Worm (Caenorhabditis elegans) whole organism, L2 larva: ENCODE data around the gene sra-2.

Experiments
- C34F6.9 ChIP-seq: fragments of 150-350 bp; optimal IDR thresholded peaks from 2 replicates; lab custom pipeline; 2014; ENCODE audit warnings: missing biosample characterization, missing genetic modification characterization
- F13H6.1 ChIP-seq: sonication (generic microtip); optimal IDR thresholded peaks from 2 replicates; lab custom pipeline; 2016; ENCODE audit warnings: missing genetic modification characterization, missing compliant biosample characterization
- R02D3.7 ChIP-seq: fragments of 150-350 bp; optimal IDR thresholded peaks from 2 replicates; lab custom pipeline; 2014; ENCODE audit warnings: missing biosample characterization, missing genetic modification characterization
- Y55F3AM.14 ChIP-seq: fragments of 200-800 bp; sonication (Bioruptor generic); optimal IDR thresholded peaks from 2 replicates; lab custom pipeline; 2018; ENCODE audit warnings: mild to moderate bottlenecking, missing genetic modification characterization, missing compliant biosample characterization
- ZK546.5 ChIP-seq: sonication (generic microtip); optimal IDR thresholded peaks from 2 replicates; lab custom pipeline; 2017; ENCODE audit warnings: missing biosample characterization, missing genetic modification characterization
- ama-1 ChIP-seq: fragments of 150-350 bp; optimal IDR thresholded peaks from 2 replicates; lab custom pipeline; 2018; ENCODE audit warnings: inconsistent platforms
- ceh-16 ChIP-seq: fragments of 150-350 bp; optimal IDR thresholded peaks from 2 replicates; lab custom pipeline; 2014; ENCODE audit warnings: missing biosample characterization, missing genetic modification characterization
- ceh-82 ChIP-seq: fragments of 150-350 bp; optimal IDR thresholded peaks from 2 replicates; lab custom pipeline; 2014; ENCODE audit warnings: missing biosample characterization, missing genetic modification characterization
- crh-2 ChIP-seq: sonication (generic microtip); optimal IDR thresholded peaks from 2 replicates; lab custom pipeline; 2017; ENCODE audit warnings: missing biosample characterization, missing genetic modification characterization
- dmd-4 ChIP-seq: sonication (generic microtip); optimal IDR thresholded peaks from 2 replicates; lab custom pipeline; 2017; ENCODE audit warnings: missing biosample characterization, missing genetic modification characterization
- egl-27 ChIP-seq: sonication (generic microtip); optimal IDR thresholded peaks from 3 replicates; lab custom pipeline; 2017; ENCODE audit warnings: missing biosample characterization, missing genetic modification reagents, missing genetic modification characterization
- elt-1 ChIP-seq: fragments of 150-350 bp; optimal IDR thresholded peaks from 2 replicates; lab custom pipeline; 2014; ENCODE audit warnings: missing biosample characterization, missing genetic modification characterization
- elt-3 ChIP-seq: sonication (generic microtip); optimal IDR thresholded peaks from 2 replicates; lab custom pipeline; 2017; ENCODE audit warnings: missing biosample characterization, missing genetic modification characterization
- fos-1 ChIP-seq: fragments of 150-350 bp; optimal IDR thresholded peaks from 2 replicates; lab custom pipeline; 2014; ENCODE audit warnings: missing biosample characterization, missing genetic modification characterization
- gmeb-1 ChIP-seq: fragments of 150-350 bp; optimal IDR thresholded peaks from 2 replicates; lab custom pipeline; 2014; ENCODE audit warnings: missing biosample characterization, missing genetic modification characterization
- lin-11 ChIP-seq: fragments of 150-350 bp; sonication (generic microtip); optimal IDR thresholded peaks from 2 replicates; lab custom pipeline; 2014; ENCODE audit warnings: missing biosample characterization, missing genetic modification characterization, inconsistent platforms, mixed read lengths
- lin-13 ChIP-seq: fragments of 150-350 bp; optimal IDR thresholded peaks from 2 replicates; lab custom pipeline; 2014; ENCODE audit warnings: missing biosample characterization, missing genetic modification reagents, missing genetic modification characterization
- lin-39 ChIP-seq: fragments of 150-350 bp; optimal IDR thresholded peaks from 2 replicates; lab custom pipeline; 2014; ENCODE audit warnings: missing biosample characterization, missing genetic modification reagents, missing genetic modification characterization
- lsy-2 ChIP-seq, 2 experiments: fragments of 150-350 bp in 1 of 2; sonication (generic microtip) in 1 of 2; optimal IDR thresholded peaks; 2 replicates each; lab custom pipeline; 2014 to 2017; ENCODE audit warnings: missing biosample characterization in 2 of 2, missing genetic modification characterization in 2 of 2
- mab-5 ChIP-seq: fragments of 150-350 bp; optimal IDR thresholded peaks from 2 replicates; lab custom pipeline; 2014; ENCODE audit warnings: missing biosample characterization, missing genetic modification characterization
- mbf-1 ChIP-seq: sonication (generic microtip); optimal IDR thresholded peaks from 2 replicates; lab custom pipeline; 2017; ENCODE audit warnings: missing biosample characterization, missing genetic modification characterization
- mdl-1 ChIP-seq, 2 experiments: fragments of 150-350 bp in 1 of 2; sonication (generic microtip) in 1 of 2; optimal IDR thresholded peaks; 2 replicates each; lab custom pipeline; 2017; ENCODE audit warnings: missing biosample characterization in 2 of 2, missing genetic modification characterization in 2 of 2
- nhr-10 ChIP-seq: sonication (generic microtip); optimal IDR thresholded peaks from 2 replicates; lab custom pipeline; 2017; ENCODE audit warnings: missing biosample characterization, missing genetic modification characterization
- nhr-11 ChIP-seq: fragments of 150-350 bp; optimal IDR thresholded peaks from 2 replicates; lab custom pipeline; 2014; ENCODE audit warnings: missing biosample characterization, missing genetic modification characterization
- nhr-12 ChIP-seq: fragments of 150-350 bp; optimal IDR thresholded peaks from 2 replicates; lab custom pipeline; 2014; ENCODE audit warnings: missing biosample characterization, missing genetic modification characterization
- nhr-23 ChIP-seq: fragments of 150-350 bp; optimal IDR thresholded peaks from 2 replicates; lab custom pipeline; 2014; ENCODE audit warnings: missing biosample characterization, missing genetic modification reagents, missing genetic modification characterization
- nhr-237 ChIP-seq: fragments of 150-350 bp; optimal IDR thresholded peaks from 2 replicates; lab custom pipeline; 2014; ENCODE audit warnings: missing biosample characterization, missing genetic modification characterization
- nhr-6 ChIP-seq: fragments of 150-350 bp; optimal IDR thresholded peaks from 2 replicates; lab custom pipeline; 2014; ENCODE audit warnings: missing biosample characterization, missing genetic modification characterization
- peb-1 ChIP-seq: fragments of 150-350 bp; optimal IDR thresholded peaks from 2 replicates; lab custom pipeline; 2014; ENCODE audit warnings: missing biosample characterization, missing genetic modification characterization
- skn-1 ChIP-seq: sonication (generic microtip); optimal IDR thresholded peaks from 2 replicates; lab custom pipeline; 2017; ENCODE audit warnings: missing biosample characterization, missing genetic modification characterization
- sma-3 ChIP-seq: sonication (generic microtip); optimal IDR thresholded peaks from 2 replicates; lab custom pipeline; 2016; ENCODE audit warnings: missing genetic modification reagents, missing genetic modification characterization, missing compliant biosample characterization
- sma-9 ChIP-seq, 2 experiments: fragments of 150-350 bp in 1 of 2; sonication (generic microtip) in 1 of 2; optimal IDR thresholded peaks; 2 replicates each; lab custom pipeline; 2014 to 2016; ENCODE audit warnings: missing genetic modification characterization in 2 of 2, mild to moderate bottlenecking in 1 of 2, missing biosample characterization in 1 of 2, missing compliant biosample characterization in 1 of 2, missing genetic modification reagents in 1 of 2, moderate library complexity in 1 of 2
- unc-39 ChIP-seq: fragments of 150-350 bp; optimal IDR thresholded peaks from 2 replicates; lab custom pipeline; 2014; ENCODE audit warnings: missing biosample characterization, missing genetic modification characterization
- unc-55 ChIP-seq: fragments of 150-350 bp; sonication (generic microtip); optimal IDR thresholded peaks from 3 replicates; lab custom pipeline; 2014; ENCODE audit warnings: missing biosample characterization, missing genetic modification reagents, missing genetic modification characterization
- unc-62 ChIP-seq: fragments of 150-350 bp; optimal IDR thresholded peaks from 2 replicates; lab custom pipeline; 2014; ENCODE audit warnings: missing biosample characterization, missing genetic modification reagents, missing genetic modification characterization
- zag-1 ChIP-seq: fragments of 150-350 bp; optimal IDR thresholded peaks from 2 replicates; lab custom pipeline; 2014; ENCODE audit warnings: missing biosample characterization, missing genetic modification characterization
- ztf-1 ChIP-seq: fragments of 200-800 bp; sonication (Bioruptor generic); conservative IDR thresholded peaks from 2 replicates; pipeline ENCODE4 v1.3.6; 2022; ENCODE audit warnings: missing genetic modification characterization, missing compliant biosample characterization
- ztf-11 ChIP-seq: sonication (generic microtip); optimal IDR thresholded peaks from 2 replicates; lab custom pipeline; 2017; ENCODE audit warnings: missing biosample characterization, missing genetic modification characterization

Gene sra-2

DNA sequence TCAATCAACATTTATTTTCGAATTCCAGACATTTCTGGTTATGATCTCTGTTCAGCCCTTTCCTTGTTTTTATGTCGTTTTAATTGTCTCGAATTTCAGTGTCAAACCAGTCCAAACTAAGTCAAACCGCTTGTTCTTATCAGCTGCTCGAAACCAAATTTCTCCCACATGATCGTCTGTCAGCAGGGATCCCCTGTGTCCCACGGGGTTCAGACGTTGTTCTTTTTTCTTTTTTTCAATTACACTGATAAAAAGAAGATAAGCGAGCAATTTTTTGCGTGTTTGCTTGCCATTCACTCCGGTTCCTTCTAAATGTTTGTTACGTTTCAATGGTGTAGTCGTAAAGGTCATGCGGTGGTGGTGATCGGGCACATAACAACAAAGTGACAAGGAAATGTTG, 26.6 kb upstream of the sra-2 start:
- TF ChIP-seq mbf-1 (no peak), elt-1 (no peak), nhr-237 (no peak), skn-1 (tag; lab: Kevin White, UChicago) (no peak), crh-2 (peak; percentile 63), gmeb-1 (tag; lab: Kevin White, UChicago) (peak; percentile 46), dmd-4 (tag; lab: Kevin White, UChicago) (no peak), sma-3 (GFP tag; lab: Kevin White, UChicago) (peak; percentile 8), lin-39 (no peak), fos-1 (tag; lab: Kevin White, UChicago) (no peak), sma-9 (GFP tag; optimal IDR thresholded peaks at IDR 0.05; lab: Kevin White, UChicago) (peak; percentile 78), sma-9 (tag; optimal IDR thresholded peaks at IDR 0.05; lab: Kevin White, UChicago) (no peak), ztf-1 (no peak), ZK546.5 (no peak), F13H6.1 (tag; lab: Kevin White, UChicago) (peak; percentile 72), elt-3 (tag; lab: Kevin White, UChicago) (no peak)

DNA sequence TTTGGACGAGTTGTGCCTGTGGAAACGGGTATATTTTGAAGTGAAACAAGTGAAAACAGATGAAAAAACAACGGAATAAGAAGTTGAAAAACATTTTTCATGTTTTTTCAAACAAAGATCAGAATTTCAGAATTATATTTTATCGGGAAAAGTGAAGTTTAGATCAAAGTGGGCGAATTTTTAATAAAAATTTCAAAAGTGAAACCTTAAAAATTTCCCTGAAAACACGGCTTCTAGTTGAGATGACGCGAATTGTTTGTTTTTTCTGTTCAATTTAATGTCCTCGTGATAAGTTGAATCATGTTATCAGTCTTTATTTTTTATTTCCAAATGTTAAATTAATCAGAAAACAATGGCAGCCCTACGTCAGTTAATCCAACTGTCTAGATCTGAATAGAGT, 21.4 kb upstream of the sra-2 start, which contains the start of gene gcy-3:
Gene gcy-3 (minus strand): TSS at position 101 of the 400 bp plus-strand sequence.
- no peak for TF ChIP-seq lin-13 (GFP tag; lab: Kevin White, UChicago)
- no peak for TF ChIP-seq ceh-16 (tag; lab: Kevin White, UChicago)
- TF ChIP-seq ceh-82, result no peak
- TF ChIP-seq R02D3.7, result no peak
- no peak for TF ChIP-seq lsy-2 (tag; optimal IDR thresholded peaks at IDR 0.05; lab: Kevin White, UChicago)
- no peak for TF ChIP-seq elt-1
- no peak for TF ChIP-seq mdl-1 (tag; optimal IDR thresholded peaks at IDR 0.05; lab: Kevin White, UChicago)

ce11 chrII:9516836-9517235, 11.7 kb upstream of the sra-2 start, which contains the start of gene gcy-1:
Gene gcy-1 (minus strand): TSS chrII:9516936.
- TF ChIP-seq lin-11 (tag; lab: Kevin White, UChicago), result no peak
- no peak for TF ChIP-seq nhr-12 (tag; lab: Kevin White, UChicago)
- no peak for TF ChIP-seq nhr-23 (tag; lab: Kevin White, UChicago)
- TF ChIP-seq sma-9 (GFP tag; optimal IDR thresholded peaks at IDR 0.05; lab: Kevin White, UChicago), result no peak
- TF ChIP-seq sma-9 (tag; optimal IDR thresholded peaks at IDR 0.05; lab: Kevin White, UChicago), result no peak
- no peak for TF ChIP-seq ztf-11 (tag; lab: Kevin White, UChicago)
- TF ChIP-seq egl-27 (tag; lab: Kevin White, UChicago), result no peak
- TF ChIP-seq skn-1 (tag; lab: Kevin White, UChicago), result no peak
- TF ChIP-seq zag-1, result no peak
- no peak for TF ChIP-seq mbf-1
- no peak for TF ChIP-seq ZK546.5
- no peak for TF ChIP-seq unc-55
- no peak for TF ChIP-seq ama-1 (lab: Kevin White, UChicago)

ce11 chrII:9518781-9519180, 9.8 kb upstream of the sra-2 start, which contains the start of the genes sfxn-1.1 and AH6.3:
Gene sfxn-1.1 (minus strand): TSS chrII:9518881.
Gene AH6.3 (plus strand): TSS chrII:9519055.
- TF ChIP-seq elt-3 (tag; lab: Kevin White, UChicago), result no peak
- TF ChIP-seq nhr-10, result no peak
- TF ChIP-seq lin-39, result no peak
- no peak for TF ChIP-seq F13H6.1 (tag; lab: Kevin White, UChicago)
- TF ChIP-seq zag-1, result no peak

DNA sequence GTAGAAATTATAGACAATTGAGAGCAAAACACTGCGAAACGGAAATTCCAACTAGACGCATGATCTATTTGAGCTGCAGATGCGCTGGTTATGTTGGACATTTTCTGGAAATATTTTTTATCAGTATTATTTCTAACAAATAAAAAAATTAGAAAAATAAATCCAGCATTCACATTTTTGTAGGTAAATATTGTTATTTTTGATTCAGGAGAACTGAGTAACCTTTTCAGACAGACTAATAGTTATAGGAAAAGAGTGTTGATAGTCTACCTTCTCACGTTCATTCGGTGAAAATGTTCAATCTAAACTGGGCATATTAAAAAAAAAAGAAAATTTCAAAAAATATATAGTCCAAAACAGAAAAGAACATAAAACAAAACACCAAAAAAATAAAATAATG, 7.0 kb upstream of the sra-2 start, which contains the start of gene sra-1:
Gene sra-1 (minus strand): TSS at position 101 of the 400 bp plus-strand sequence.
- TF ChIP-seq nhr-23 (tag; lab: Kevin White, UChicago) (no peak), unc-62 (GFP tag; lab: Kevin White, UChicago) (no peak), mab-5 (no peak)

- TF ChIP-seq nhr-237, result no peak
- no peak for TF ChIP-seq lsy-2 (tag; optimal IDR thresholded peaks at IDR 0.05; lab: Kevin White, UChicago)
- TF ChIP-seq nhr-6 (tag; lab: Kevin White, UChicago), result no peak
- no peak for TF ChIP-seq elt-1
- no peak for TF ChIP-seq nhr-12 (tag; lab: Kevin White, UChicago)
- TF ChIP-seq nhr-11, result no peak
- TF ChIP-seq unc-39 (tag; lab: Kevin White, UChicago), result no peak
- no peak for TF ChIP-seq dmd-4 (tag; lab: Kevin White, UChicago)
- TF ChIP-seq Y55F3AM.14 (GFP tag; lab: Kevin White, UChicago), result no peak
- no peak for TF ChIP-seq ama-1 (lab: Kevin White, UChicago)
- TF ChIP-seq C34F6.9 (tag; lab: Kevin White, UChicago), result no peak
- no peak for TF ChIP-seq lin-39
- TF ChIP-seq egl-27 (tag; lab: Kevin White, UChicago), result no peak
- TF ChIP-seq peb-1 (tag; lab: Kevin White, UChicago), result no peak
- no peak for TF ChIP-seq mbf-1
Measured at ce11 chrII:9522986-9523385, 5.6 kb upstream of the sra-2 start, which contains the start of gene AH6.17. Gene AH6.17 (plus strand): TSS chrII:9523170.
